Worm (Caenorhabditis elegans) whole organism, young adult: ENCODE data around the gene erd-2.2.

ENCODE experiments used
- Y56A3A.18 ChIP-seq: fragments of 200-800 bp; sonication (Bioruptor generic); IDR thresholded peaks from 2 replicates; pipeline ENCODE4 v1.3.6; 2022; ENCODE audit warnings: missing genetic modification reagents, missing genetic modification characterization, missing compliant biosample characterization
- Y95B8A.8 ChIP-seq: fragments of 200-800 bp; sonication (Bioruptor generic); IDR thresholded peaks from 2 replicates; pipeline ENCODE4 v1.3.6; 2022; ENCODE audit warnings: missing genetic modification reagents, missing genetic modification characterization, missing compliant biosample characterization
- ztf-28 ChIP-seq: fragments of 200-800 bp; sonication (Bioruptor generic); IDR thresholded peaks from 2 replicates; pipeline ENCODE4 v1.3.6; 2022; ENCODE audit warnings: missing genetic modification reagents, missing genetic modification characterization, missing compliant biosample characterization

DNA sequence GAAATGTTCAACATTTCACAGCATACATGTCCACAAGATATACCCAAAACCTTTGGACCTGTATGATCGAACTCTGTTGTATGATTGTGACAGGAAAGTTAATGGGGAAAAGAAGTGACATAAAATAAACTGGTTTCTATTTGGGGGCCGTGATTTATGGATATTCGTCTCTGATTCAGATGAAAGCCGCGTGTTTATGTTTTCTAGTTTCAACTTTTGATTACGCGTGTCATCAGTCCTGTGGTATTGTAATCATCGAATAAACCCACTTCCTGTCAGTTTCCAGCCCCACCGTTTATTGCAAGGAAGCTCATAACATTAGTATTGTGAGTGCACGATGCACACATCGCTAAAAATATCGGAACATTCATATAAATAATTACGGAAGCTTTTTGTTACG lies 15.4 kb downstream of the erd-2.2 start:
- TF ChIP-seq Y95B8A.8 (GFP tag; lab: Robert Waterston, UW) (no peak), ztf-28 (GFP tag; lab: Robert Waterston, UW) (no peak), Y56A3A.18 (GFP tag; lab: Robert Waterston, UW) (no peak)
